Fruit fly (Drosophila melanogaster): Measurements from ENCODE around the gene Polr1E.

Gene Polr1E

dm6 chr3R:18301569-18301968, at the start of gene Polr1E:
Polr1E (minus strand) TSS chr3R:18301728.
- no peak for TF ChIP-seq CG17801 (GFP tag; optimal IDR thresholded peaks at IDR 0.05; ENCODE audit: partially characterized antibody)

- TF ChIP-seq CG17801 (GFP tag; optimal IDR thresholded peaks at IDR 0.05; ENCODE audit: partially characterized antibody), result no peak
Measured at dm6 chr3R:18338493-18338892, 37.0 kb upstream of the Polr1E start.

- no peak for TF ChIP-seq CG17801 (GFP tag; optimal IDR thresholded peaks at IDR 0.05; ENCODE audit: partially characterized antibody)
Measured at dm6 chr3R:18328842-18329241, 27.3 kb upstream of the Polr1E start, which contains the start of gene naz. naz (minus strand) TSS chr3R:18328942.

- no peak for TF ChIP-seq CG17801 (GFP tag; optimal IDR thresholded peaks at IDR 0.05; ENCODE audit: partially characterized antibody)
Measured at dm6 chr3R:18314824-18315690, 13.5 kb upstream of the Polr1E start.

- TF ChIP-seq CG17801 (GFP tag; optimal IDR thresholded peaks at IDR 0.05; ENCODE audit: partially characterized antibody), result no peak
Measured at dm6 chr3R:18314320-18314719, 12.8 kb upstream of the Polr1E start, which contains the start of gene PKD. PKD (minus strand) TSS chr3R:18314407.

dm6 chr3R:18312761-18313160, 11.2 kb upstream of the Polr1E start:
- TF ChIP-seq CG17801 (GFP tag; optimal IDR thresholded peaks at IDR 0.05; ENCODE audit: partially characterized antibody), result no peak

- TF ChIP-seq CG17801 (GFP tag; optimal IDR thresholded peaks at IDR 0.05; ENCODE audit: partially characterized antibody), result no peak
Measured at dm6 chr3R:18311368-18311919, 9.9 kb upstream of the Polr1E start.

- TF ChIP-seq CG17801 (GFP tag; optimal IDR thresholded peaks at IDR 0.05; ENCODE audit: partially characterized antibody), result no peak
Measured at dm6 chr3R:18310766-18311367, 9.3 kb upstream of the Polr1E start.

- TF ChIP-seq CG17801 (GFP tag; optimal IDR thresholded peaks at IDR 0.05; ENCODE audit: partially characterized antibody), result no peak
Measured at dm6 chr3R:18309910-18310309, 8.4 kb upstream of the Polr1E start.

- TF ChIP-seq CG17801 (GFP tag; optimal IDR thresholded peaks at IDR 0.05; ENCODE audit: partially characterized antibody), result no peak
Measured at dm6 chr3R:18302749-18303148, 1.2 kb upstream of the Polr1E start, which contains the start of gene CG7126. CG7126 (minus strand) TSS chr3R:18302849.

dm6 chr3R:18298900-18299321, 2.6 kb downstream of the Polr1E start, which contains the start of gene Dlc90F:
Dlc90F (plus strand) TSS chr3R:18299229.
- no peak for TF ChIP-seq CG17801 (GFP tag; optimal IDR thresholded peaks at IDR 0.05; ENCODE audit: partially characterized antibody)

- TF ChIP-seq CG17801 (GFP tag; optimal IDR thresholded peaks at IDR 0.05; ENCODE audit: partially characterized antibody), result no peak
Measured at dm6 chr3R:18298298-18298899, 3.1 kb downstream of the Polr1E start.

- no peak for TF ChIP-seq CG17801 (GFP tag; optimal IDR thresholded peaks at IDR 0.05; ENCODE audit: partially characterized antibody)
Measured at dm6 chr3R:18297444-18298297, 3.9 kb downstream of the Polr1E start.

- no peak for TF ChIP-seq CG17801 (GFP tag; optimal IDR thresholded peaks at IDR 0.05; ENCODE audit: partially characterized antibody)
Measured at dm6 chr3R:18296737-18297136, 4.8 kb downstream of the Polr1E start.

All from ovary, adult (tissue).